Worm (Caenorhabditis elegans): ENCODE measurements around the gene otub-4.

The otub-4 gene

DNA sequence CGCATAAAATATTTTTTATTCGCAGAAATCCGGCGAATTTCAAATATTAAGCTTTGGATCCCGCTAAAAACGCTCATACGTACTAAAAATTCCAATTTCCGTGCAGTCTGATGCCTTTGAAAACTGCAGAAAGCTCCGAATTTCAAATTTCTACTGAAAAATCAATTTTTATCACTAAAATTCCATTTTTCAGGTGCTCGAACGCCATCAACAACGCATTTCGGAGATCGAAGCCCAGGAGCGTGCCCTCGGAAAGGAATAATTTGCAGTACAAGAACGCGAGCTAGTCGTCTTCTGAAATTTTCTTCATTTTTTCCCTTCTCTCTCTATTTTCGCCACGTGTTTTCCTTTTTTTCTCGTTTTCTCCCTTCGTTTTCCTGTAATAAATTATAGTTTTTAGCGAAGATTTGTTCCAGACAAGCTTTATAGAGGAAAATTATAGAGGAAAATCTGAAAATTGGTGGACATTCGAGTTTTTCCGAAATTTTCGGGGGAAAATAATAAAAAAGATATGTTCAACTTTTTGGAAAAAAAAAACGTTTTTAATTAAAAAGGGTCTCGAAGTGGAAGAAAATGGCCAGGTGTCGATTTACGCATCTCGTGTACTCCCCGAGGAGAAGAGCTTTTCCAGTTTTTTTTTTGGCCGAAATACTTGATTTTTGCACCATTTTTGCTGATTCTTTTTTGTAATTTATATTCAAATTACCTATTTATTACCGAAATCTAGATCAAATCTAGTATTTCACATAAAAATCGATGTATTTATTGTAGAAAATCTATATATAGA is 8.8 kb upstream of the otub-4 start:
- TF ChIP-seq pha-4 (tag; optimal IDR thresholded peaks at IDR 0.05), result peak; percentile 6
- no peak for TF ChIP-seq nhr-28 (tag; optimal IDR thresholded peaks at IDR 0.05)
- peak; percentile 67 for TF ChIP-seq ama-1 (optimal IDR thresholded peaks at IDR 0.05)
- peak; percentile 16 for TF ChIP-seq elt-2 (tag; optimal IDR thresholded peaks at IDR 0.05)
- TF ChIP-seq lin-15B (tag; optimal IDR thresholded peaks at IDR 0.05), result no peak

- TF ChIP-seq ztf-11 (tag; optimal IDR thresholded peaks at IDR 0.05) (no peak), elt-2 (tag; optimal IDR thresholded peaks at IDR 0.05) (peak; percentile 22), daf-12 (tag; optimal IDR thresholded peaks at IDR 0.05) (no peak), nhr-76 (tag; optimal IDR thresholded peaks at IDR 0.05) (no peak), nhr-25 (tag; optimal IDR thresholded peaks at IDR 0.05) (peak; percentile 4), nhr-67 (tag; optimal IDR thresholded peaks at IDR 0.05) (no peak), aly-2 (tag; optimal IDR thresholded peaks at IDR 0.05) (no peak), lin-15B (tag; optimal IDR thresholded peaks at IDR 0.05) (peak; percentile 72), nhr-12 (tag; optimal IDR thresholded peaks at IDR 0.05) (no peak), jun-1 (tag; optimal IDR thresholded peaks at IDR 0.05) (peak; percentile 57), lsy-12 (tag; optimal IDR thresholded peaks at IDR 0.05) (peak; percentile 48), ceh-28 (tag; optimal IDR thresholded peaks at IDR 0.05) (peak; percentile 30), pqm-1 (tag; optimal IDR thresholded peaks at IDR 0.05) (no peak), fkh-10 (GFP tag; optimal IDR thresholded peaks at IDR 0.05) (no peak), zag-1 (tag; optimal IDR thresholded peaks at IDR 0.05) (no peak), fos-1 (tag; optimal IDR thresholded peaks at IDR 0.05) (no peak), nhr-23 (tag; optimal IDR thresholded peaks at IDR 0.05) (peak; percentile 56), mdl-1 (tag; optimal IDR thresholded peaks at IDR 0.05) (no peak), lin-39 (tag; optimal IDR thresholded peaks at IDR 0.05) (no peak), unc-62 (GFP tag; optimal IDR thresholded peaks at IDR 0.05) (no peak), ztf-4 (tag; optimal IDR thresholded peaks at IDR 0.05) (no peak), ZK546.5 (tag; optimal IDR thresholded peaks at IDR 0.05) (no peak), mml-1 (tag; optimal IDR thresholded peaks at IDR 0.05) (no peak), nhr-11 (tag; optimal IDR thresholded peaks at IDR 0.05) (no peak), ama-1 (optimal IDR thresholded peaks at IDR 0.05) (peak; percentile 82), egl-5 (tag; optimal IDR thresholded peaks at IDR 0.05) (no peak), elt-1 (tag; optimal IDR thresholded peaks at IDR 0.05) (no peak), hmg-11 (tag; optimal IDR thresholded peaks at IDR 0.05) (peak; percentile 60), ceh-16 (tag; optimal IDR thresholded peaks at IDR 0.05) (no peak), nfya-1 (tag; optimal IDR thresholded peaks at IDR 0.05; ENCODE audit: insufficient read depth) (peak; percentile 76), R02D3.7 (tag; optimal IDR thresholded peaks at IDR 0.05) (no peak), nhr-28 (tag; optimal IDR thresholded peaks at IDR 0.05) (no peak), tbx-2 (tag; optimal IDR thresholded peaks at IDR 0.05) (no peak), snpc-4 (tag; optimal IDR thresholded peaks at IDR 0.05) (no peak), fkh-2 (tag; optimal IDR thresholded peaks at IDR 0.05) (no peak), skn-1 (tag; optimal IDR thresholded peaks at IDR 0.05) (no peak), ceh-9 (tag; optimal IDR thresholded peaks at IDR 0.05) (no peak), pha-4 (tag; optimal IDR thresholded peaks at IDR 0.05) (peak; percentile 77), eor-1 (tag; optimal IDR thresholded peaks at IDR 0.05) (no peak), ceh-82 (tag; optimal IDR thresholded peaks at IDR 0.05) (no peak), nhr-43 (tag; optimal IDR thresholded peaks at IDR 0.05; ENCODE audit: poor library complexity, severe bottlenecking) (no peak), elt-3 (tag; optimal IDR thresholded peaks at IDR 0.05) (no peak), unc-39 (tag; optimal IDR thresholded peaks at IDR 0.05) (no peak), nhr-237 (tag; optimal IDR thresholded peaks at IDR 0.05) (no peak), sea-2 (GFP tag; optimal IDR thresholded peaks at IDR 0.05) (no peak), nhr-77 (tag; optimal IDR thresholded peaks at IDR 0.05) (no peak), egl-27 (tag; optimal IDR thresholded peaks at IDR 0.05) (no peak)
Measured at ce11 chrIV:3385337-3386215, 7.6 kb upstream of the otub-4 start, which contains the start of gene mai-2. mai-2 (plus strand) TSS chrIV:3385910.
